Fruit fly (Drosophila melanogaster): ENCODE data around the gene Ca-alpha1T.

DNA sequence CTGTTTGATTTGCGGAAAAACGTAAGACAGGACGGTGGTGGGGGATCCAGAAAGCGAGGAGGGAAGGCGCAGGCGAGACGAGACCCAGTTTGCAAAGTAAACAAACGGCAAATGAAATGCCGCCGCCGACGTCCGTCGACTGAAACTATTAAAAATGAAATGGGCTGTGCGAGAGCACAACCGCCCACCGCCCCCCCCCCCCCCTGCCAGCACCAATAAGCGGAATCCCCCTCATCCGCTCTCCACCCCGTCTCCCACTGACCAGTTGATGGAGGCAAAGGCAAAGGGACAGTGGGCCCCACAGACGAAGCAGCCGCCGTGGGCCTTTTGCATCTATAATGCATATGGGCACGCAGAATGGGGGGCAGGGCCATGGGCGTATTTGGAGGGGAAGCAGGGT lies 25.5 kb downstream of the Ca-alpha1T start:
- TF ChIP-seq Eip75B (GFP tag; optimal IDR thresholded peaks at IDR 0.05) (no peak), esn (GFP tag; optimal IDR thresholded peaks at IDR 0.05) (no peak), Ets21C (GFP tag; optimal IDR thresholded peaks at IDR 0.05) (no peak), OdsH (GFP tag; optimal IDR thresholded peaks at IDR 0.05) (no peak), cyc (GFP tag; optimal IDR thresholded peaks at IDR 0.05) (no peak), Met (GFP tag; optimal IDR thresholded peaks at IDR 0.05) (no peak), Gug (GFP tag; IDR thresholded peaks at IDR 0.05) (no peak), Sox15 (GFP tag; optimal IDR thresholded peaks at IDR 0.05) (no peak), svp (GFP tag) (no peak), fd85E (GFP tag; optimal IDR thresholded peaks at IDR 0.05) (no peak), Ets96B (tag; optimal IDR thresholded peaks at IDR 0.05) (no peak), CG9139 (GFP tag; optimal IDR thresholded peaks at IDR 0.05) (no peak), achi (GFP tag; optimal IDR thresholded peaks at IDR 0.05) (no peak)
